Worm (Caenorhabditis elegans) whole organism, young adult: ENCODE measurements around the gene T05G5.4.

Experiments
- F22D6.2 ChIP-seq: sonication (generic microtip); optimal IDR thresholded peaks from 2 replicates; lab custom pipeline; 2016; ENCODE audit warnings: mild to moderate bottlenecking, missing genetic modification characterization, missing compliant biosample characterization
- F23B12.7 ChIP-seq: sonication (generic microtip); optimal IDR thresholded peaks from 2 replicates; lab custom pipeline; 2017; ENCODE audit warnings: missing genetic modification characterization, mild to moderate bottlenecking, missing compliant biosample characterization, antibody characterized with exemption, moderate library complexity; ENCODE audit not compliant: insufficient read depth
- F52B5.7 ChIP-seq: sonication (generic microtip); optimal IDR thresholded peaks from 2 replicates; lab custom pipeline; 2016; ENCODE audit warnings: mild to moderate bottlenecking, missing genetic modification characterization, missing compliant biosample characterization
- K12H6.12 ChIP-seq: fragments of 200-800 bp; sonication (Bioruptor generic); optimal IDR thresholded peaks from 2 replicates; lab custom pipeline; 2018; ENCODE audit warnings: mild to moderate bottlenecking, missing genetic modification characterization, missing compliant biosample characterization
- T07F8.4 ChIP-seq: sonication (generic microtip); optimal IDR thresholded peaks from 2 replicates; lab custom pipeline; 2016; ENCODE audit warnings: mild to moderate bottlenecking, missing genetic modification characterization, moderate library complexity, missing compliant biosample characterization
- Y53G8AR.9 ChIP-seq: fragments of 200-800 bp; sonication (Bioruptor generic); conservative IDR thresholded peaks from 2 replicates; pipeline ENCODE4 v1.3.6; 2022; ENCODE audit warnings: missing genetic modification reagents, missing genetic modification characterization, missing compliant biosample characterization
- akir-1 ChIP-seq: fragments of 200-800 bp; sonication (Bioruptor generic); optimal IDR thresholded peaks from 2 replicates; lab custom pipeline; 2018; ENCODE audit warnings: mild to moderate bottlenecking, missing genetic modification characterization, moderate library complexity, missing compliant biosample characterization
- ama-1 ChIP-seq, 3 experiments: fragments of 150-350 bp in 1 of 3; sonication (generic microtip) in 2 of 3; optimal IDR thresholded peaks; 2 replicates each; lab custom pipeline; 2014 to 2018; ENCODE audit warnings: missing biosample characterization in 2 of 3, missing genetic modification characterization in 2 of 3, missing genetic modification reagents in 2 of 3
- attf-5 ChIP-seq: fragments of 200-800 bp; sonication (Bioruptor generic); optimal IDR thresholded peaks from 2 replicates; lab custom pipeline; 2018; ENCODE audit warnings: mild to moderate bottlenecking, missing genetic modification characterization, missing compliant biosample characterization
- cebp-1 ChIP-seq, 2 experiments: fragments of 200-800 bp in 1 of 2; sonication (Bioruptor generic) in 1 of 2; sonication (generic microtip) in 1 of 2; IDR thresholded peaks in 1 of 2; optimal IDR thresholded peaks in 1 of 2; 2 replicates each; pipeline versions ENCODE4 v1.3.6 to Lab custom; 2017 to 2022; ENCODE audit warnings: missing compliant biosample characterization in 2 of 2, missing genetic modification characterization in 2 of 2, mild to moderate bottlenecking in 1 of 2, missing genetic modification reagents in 1 of 2, moderate library complexity in 1 of 2
- dpl-1 ChIP-seq: fragments of 150-350 bp; optimal IDR thresholded peaks from 2 replicates; lab custom pipeline; 2014; ENCODE audit warnings: missing biosample characterization, missing genetic modification reagents, missing genetic modification characterization
- egl-18 ChIP-seq: fragments of 200-800 bp; sonication (Bioruptor generic); IDR thresholded peaks from 2 replicates; pipeline ENCODE4 v1.3.6; 2022; ENCODE audit warnings: missing genetic modification reagents, missing genetic modification characterization, missing compliant biosample characterization
- ekl-4 ChIP-seq: fragments of 200-800 bp; sonication (Bioruptor generic); IDR thresholded peaks from 2 replicates; pipeline ENCODE4 v1.3.6; 2022; ENCODE audit warnings: missing genetic modification reagents, missing genetic modification characterization, missing compliant biosample characterization
- fkh-3 ChIP-seq: sonication (generic microtip); optimal IDR thresholded peaks from 2 replicates; lab custom pipeline; 2016; ENCODE audit warnings: mild to moderate bottlenecking, missing genetic modification characterization, missing compliant biosample characterization
- gei-17 ChIP-seq: fragments of 200-800 bp; sonication (Bioruptor generic); optimal IDR thresholded peaks from 2 replicates; lab custom pipeline; 2018; ENCODE audit warnings: mild to moderate bottlenecking, missing genetic modification characterization, missing compliant biosample characterization
- hlh-12 ChIP-seq: sonication (generic microtip); optimal IDR thresholded peaks from 2 replicates; lab custom pipeline; 2016; ENCODE audit warnings: missing genetic modification characterization, missing compliant biosample characterization
- hmg-1.2 ChIP-seq: fragments of 200-800 bp; sonication (Bioruptor generic); IDR thresholded peaks from 2 replicates; pipeline ENCODE4 v1.3.6; 2022; ENCODE audit warnings: missing genetic modification reagents, missing genetic modification characterization, missing compliant biosample characterization
- lag-1 ChIP-seq: fragments of 200-800 bp; sonication (Bioruptor generic); IDR thresholded peaks from 2 replicates; pipeline ENCODE4 v1.3.6; 2022; ENCODE audit warnings: missing genetic modification reagents, missing genetic modification characterization, missing compliant biosample characterization
- let-526 ChIP-seq: fragments of 200-800 bp; sonication (Bioruptor generic); IDR thresholded peaks from 2 replicates; pipeline ENCODE4 v1.3.6; 2022; ENCODE audit warnings: missing genetic modification reagents, missing genetic modification characterization, missing compliant biosample characterization
- lin-26 ChIP-seq: fragments of 200-800 bp; sonication (Bioruptor generic); IDR thresholded peaks from 2 replicates; pipeline ENCODE4 v1.3.6; 2022; ENCODE audit warnings: missing genetic modification reagents, missing genetic modification characterization, missing compliant biosample characterization
- lin-40 ChIP-seq: sonication (generic microtip); optimal IDR thresholded peaks from 2 replicates; lab custom pipeline; 2016; ENCODE audit warnings: missing genetic modification characterization, mild to moderate bottlenecking, missing compliant biosample characterization, missing genotype, missing genetic modification reagents
- lsy-27 ChIP-seq: sonication (generic microtip); optimal IDR thresholded peaks from 2 replicates; lab custom pipeline; 2017; ENCODE audit warnings: missing genetic modification characterization, mild to moderate bottlenecking, missing compliant biosample characterization, antibody characterized with exemption, missing genotype, borderline replicate concordance; ENCODE audit not compliant: insufficient read depth
- madf-3 ChIP-seq: fragments of 200-800 bp; sonication (Bioruptor generic); IDR thresholded peaks from 2 replicates; pipeline ENCODE4 v1.3.6; 2022; ENCODE audit warnings: missing genetic modification reagents, missing genetic modification characterization, missing compliant biosample characterization
- madf-6 ChIP-seq: fragments of 200-800 bp; sonication (Bioruptor generic); IDR thresholded peaks from 2 replicates; pipeline ENCODE4 v1.3.6; 2022; ENCODE audit warnings: missing genetic modification reagents, missing genetic modification characterization, missing compliant biosample characterization
- nfya-2 ChIP-seq: fragments of 200-800 bp; sonication (Bioruptor generic); IDR thresholded peaks from 2 replicates; pipeline ENCODE4 v1.3.6; 2022; ENCODE audit warnings: missing genetic modification reagents, missing genetic modification characterization, missing compliant biosample characterization
- nhr-179 ChIP-seq: sonication (generic microtip); optimal IDR thresholded peaks from 2 replicates; lab custom pipeline; 2016; ENCODE audit warnings: mild to moderate bottlenecking, missing genetic modification characterization, missing compliant biosample characterization
- nhr-80 ChIP-seq: sonication (generic microtip); optimal IDR thresholded peaks from 2 replicates; lab custom pipeline; 2016; ENCODE audit warnings: missing genetic modification characterization, missing compliant biosample characterization
- rpc-1 ChIP-seq, 2 experiments: fragments of 150-350 bp in 1 of 2; sonication (generic microtip) in 1 of 2; optimal IDR thresholded peaks; 2 replicates each; lab custom pipeline; 2014 to 2018; ENCODE audit warnings: missing biosample characterization in 1 of 2, missing genetic modification characterization in 1 of 2, missing genetic modification reagents in 1 of 2, missing genotype in 1 of 2
- snpc-1.1 ChIP-seq: sonication (generic microtip); optimal IDR thresholded peaks from 2 replicates; lab custom pipeline; 2017; ENCODE audit warnings: missing genetic modification characterization, mild to moderate bottlenecking, missing compliant biosample characterization, antibody characterized with exemption, moderate library complexity, missing genotype, missing genetic modification reagents; ENCODE audit not compliant: insufficient read depth
- snpc-3.4 ChIP-seq: sonication (generic microtip); optimal IDR thresholded peaks from 2 replicates; lab custom pipeline; 2017; ENCODE audit warnings: missing genetic modification characterization, mild to moderate bottlenecking, missing compliant biosample characterization, antibody characterized with exemption, moderate library complexity, missing genotype, missing genetic modification reagents
- sptf-2 ChIP-seq: fragments of 200-800 bp; sonication (Bioruptor generic); optimal IDR thresholded peaks from 2 replicates; lab custom pipeline; 2018; ENCODE audit warnings: mild to moderate bottlenecking, missing genetic modification characterization, missing compliant biosample characterization
- tbp1 ChIP-seq: fragments of 200-800 bp; sonication (Bioruptor generic); optimal IDR thresholded peaks from 2 replicates; lab custom pipeline; 2018; ENCODE audit warnings: mild to moderate bottlenecking, missing genetic modification characterization, missing compliant biosample characterization
- unc-130 ChIP-seq: sonication (generic microtip); optimal IDR thresholded peaks from 2 replicates; lab custom pipeline; 2016; ENCODE audit warnings: missing genetic modification reagents, missing genetic modification characterization, missing compliant biosample characterization
- unc-62 ChIP-seq: fragments of 150-350 bp; optimal IDR thresholded peaks from 2 replicates; lab custom pipeline; 2014; ENCODE audit warnings: missing biosample characterization, missing genetic modification reagents, missing genetic modification characterization
- ztf-22 ChIP-seq: fragments of 200-800 bp; sonication (Bioruptor generic); optimal IDR thresholded peaks from 2 replicates; lab custom pipeline; 2018; ENCODE audit warnings: mild to moderate bottlenecking, missing genetic modification characterization, moderate library complexity, missing compliant biosample characterization

T05G5.4 gene

ce11 chrIII:9734030-9734429 lies 14.7 kb upstream of the T05G5.4 start:
- no peak for TF ChIP-seq lin-40 (tag; lab: Kevin White, UChicago)
- TF ChIP-seq fkh-3 (tag; lab: Kevin White, UChicago): no peak
- no peak for TF ChIP-seq attf-5
- no peak for TF ChIP-seq ama-1 (optimal IDR thresholded peaks at IDR 0.05; lab: Kevin White, UChicago)
- TF ChIP-seq ama-1 (GFP tag; optimal IDR thresholded peaks at IDR 0.05; lab: Kevin White, UChicago): no peak
- TF ChIP-seq F23B12.7 (tag; lab: Kevin White, UChicago): no peak
- no peak for TF ChIP-seq F52B5.7
- no peak for TF ChIP-seq dpl-1 (GFP tag; lab: Kevin White, UChicago)
- no peak for TF ChIP-seq tbp1
- no peak for TF ChIP-seq Y53G8AR.9
- TF ChIP-seq let-526 (GFP tag; lab: Robert Waterston, UW): no peak
- no peak for TF ChIP-seq K12H6.12 (tag; lab: Kevin White, UChicago)
- no peak for TF ChIP-seq T07F8.4 (tag; lab: Kevin White, UChicago)
- TF ChIP-seq lin-26 (GFP tag; lab: Robert Waterston, UW): no peak
- no peak for TF ChIP-seq egl-18 (GFP tag; lab: Robert Waterston, UW)

ce11 chrIII:9735857-9736256 lies 12.9 kb upstream of the T05G5.4 start, which contains the start of gene dao-6:
dao-6 (minus strand) TSS chrIII:9736201.
- TF ChIP-seq madf-3 (no peak), lag-1 (GFP tag; lab: Robert Waterston, UW) (no peak), rpc-1 (optimal IDR thresholded peaks at IDR 0.05; lab: Kevin White, UChicago) (no peak), rpc-1 (tag; optimal IDR thresholded peaks at IDR 0.05; lab: Kevin White, UChicago) (no peak), hlh-12 (tag; lab: Kevin White, UChicago) (no peak), snpc-3.4 (tag; lab: Kevin White, UChicago) (no peak), nfya-2 (GFP tag; lab: Robert Waterston, UW) (no peak), F22D6.2 (tag; lab: Kevin White, UChicago) (no peak), cebp-1 (GFP tag; IDR thresholded peaks at IDR 0.05; lab: Robert Waterston, UW) (no peak), cebp-1 (tag; optimal IDR thresholded peaks at IDR 0.05; lab: Kevin White, UChicago) (no peak), ekl-4 (no peak), unc-130 (no peak), snpc-1.1 (tag; lab: Kevin White, UChicago) (no peak), sptf-2 (GFP tag; lab: Kevin White, UChicago) (no peak), akir-1 (GFP tag; lab: Kevin White, UChicago) (no peak), gei-17 (GFP tag; lab: Kevin White, UChicago) (no peak), madf-6 (GFP tag; lab: Robert Waterston, UW) (no peak), ztf-22 (no peak), nhr-179 (tag; lab: Kevin White, UChicago) (no peak), unc-62 (no peak)

- no peak for TF ChIP-seq nhr-80
Observed at ce11 chrIII:9738954-9739353, 9.8 kb upstream of the T05G5.4 start, which contains the start of gene hlh-4. hlh-4 (minus strand) TSS chrIII:9739054.

ce11 chrIII:9740663-9741062 lies 8.1 kb upstream of the T05G5.4 start:
- no peak for TF ChIP-seq lsy-27 (tag; lab: Kevin White, UChicago)
- peak; percentile 42; the same call in 1 of the 2 replicates for TF ChIP-seq hmg-1.2
